Worm (Caenorhabditis elegans): ENCODE measurements around the gene T05B9.2.

DNA sequence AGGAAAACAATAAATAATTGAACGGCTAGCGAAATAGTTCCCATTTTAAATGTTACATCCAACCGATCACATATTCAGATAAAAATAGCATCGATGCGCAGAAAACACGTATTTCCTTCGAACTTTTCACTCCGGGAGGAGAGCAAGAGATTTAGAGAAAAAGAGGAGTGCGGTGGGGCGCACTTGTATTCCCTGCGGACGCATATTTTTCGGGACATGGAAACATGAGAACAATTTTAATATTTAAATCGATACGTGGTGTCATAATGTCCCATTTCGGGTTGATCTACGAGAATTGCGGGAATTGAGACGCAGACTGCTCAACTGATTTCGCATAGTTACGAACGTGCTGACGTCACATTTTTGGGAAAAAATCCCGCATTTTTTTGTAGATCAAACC, 37.8 kb downstream of the T05B9.2 start, which contains the start of gene C47G2.4:
- no peak for TF ChIP-seq ztf-4 (tag; optimal IDR thresholded peaks at IDR 0.05)
- no peak for TF ChIP-seq ama-1 (optimal IDR thresholded peaks at IDR 0.05)
